Worm (Caenorhabditis elegans): ENCODE measurements around the gene rde-1.

- TF ChIP-seq nfya-1 (tag; optimal IDR thresholded peaks at IDR 0.05) = no peak
- TF ChIP-seq ama-1 (optimal IDR thresholded peaks at IDR 0.05) = no peak
- TF ChIP-seq ahr-1 (tag; optimal IDR thresholded peaks at IDR 0.05) = no peak
- TF ChIP-seq nhr-11 (tag; optimal IDR thresholded peaks at IDR 0.05) = no peak
- TF ChIP-seq elt-2 (tag; optimal IDR thresholded peaks at IDR 0.05) = no peak
- no peak for TF ChIP-seq lin-11 (tag; optimal IDR thresholded peaks at IDR 0.05)
- no peak for TF ChIP-seq pha-4 (tag; optimal IDR thresholded peaks at IDR 0.05)
Measured at ce11 chrV:10002720-10003119, 11.3 kb upstream of the rde-1 start.
